Fruit fly (Drosophila melanogaster) whole organism, embryonic: Measurements from ENCODE around the gene fzo.

Source experiments
- Aef1 ChIP-seq: fragments of 200-800 bp; sonication (Bioruptor generic); IDR thresholded peaks from 3 replicates; pipeline ENCODE4 v1.3.6; 2022; ENCODE audit warnings: missing biosample characterization, missing genetic modification characterization
- Asciz ChIP-seq: fragments of 200-800 bp; sonication (Bioruptor generic); optimal IDR thresholded peaks from 2 replicates; lab custom pipeline; 2017; ENCODE audit warnings: missing biosample characterization, mild to moderate bottlenecking, missing genetic modification characterization, missing genetic modification reagents
- B-H1 ChIP-seq: fragments of 200-800 bp; sonication (Bioruptor generic); IDR thresholded peaks from 3 replicates; pipeline ENCODE4 v1.3.6; 2022; ENCODE audit warnings: missing biosample characterization, missing genetic modification characterization
- Bgb ChIP-seq: fragments of 200-800 bp; sonication (Bioruptor generic); IDR thresholded peaks from 2 replicates; pipeline ENCODE4 v1.3.6; 2022; ENCODE audit warnings: missing biosample characterization, missing genetic modification characterization; ENCODE audit not compliant: partially characterized antibody
- C15 ChIP-seq: fragments of 200-800 bp; sonication (Bioruptor generic); IDR thresholded peaks from 3 replicates; pipeline ENCODE4 v1.3.6; 2022; ENCODE audit warnings: missing biosample characterization, missing genetic modification characterization
- CG10979 ChIP-seq: fragments of 200-800 bp; sonication (Bioruptor generic); optimal IDR thresholded peaks from 2 replicates; lab custom pipeline; 2018; ENCODE audit warnings: missing biosample characterization, mild to moderate bottlenecking, missing genetic modification characterization, moderate library complexity
- CG11085 ChIP-seq: fragments of 200-800 bp; sonication (Bioruptor generic); IDR thresholded peaks from 2 replicates; pipeline ENCODE4 v1.3.6; 2022; ENCODE audit warnings: missing biosample characterization, missing genetic modification characterization
- CG11247 ChIP-seq: fragments of 200-800 bp; sonication (Bioruptor generic); IDR thresholded peaks from 2 replicates; pipeline ENCODE4 v1.3.6; 2022; ENCODE audit warnings: missing biosample characterization, missing genetic modification characterization
- CG13296 ChIP-seq: fragments of 200-800 bp; sonication (Bioruptor generic); optimal IDR thresholded peaks from 3 replicates; lab custom pipeline; 2018; ENCODE audit warnings: missing biosample characterization, mild to moderate bottlenecking, missing genetic modification characterization
- CG13894 ChIP-seq: fragments of 200-800 bp; sonication (Bioruptor generic); optimal IDR thresholded peaks from 3 replicates; lab custom pipeline; 2018; ENCODE audit warnings: missing biosample characterization, mild to moderate bottlenecking, missing genetic modification characterization, moderate library complexity
- CG2120 ChIP-seq: fragments of 200-800 bp; sonication (Bioruptor generic); optimal IDR thresholded peaks from 3 replicates; lab custom pipeline; 2016; ENCODE audit warnings: missing biosample characterization, missing genetic modification characterization
- CG2678 ChIP-seq: fragments of 200-800 bp; sonication (Bioruptor generic); optimal IDR thresholded peaks from 3 replicates; lab custom pipeline; 2019; ENCODE audit warnings: missing biosample characterization, mild to moderate bottlenecking, missing genetic modification characterization, moderate library complexity
- CG32532 ChIP-seq: fragments of 200-800 bp; sonication (Bioruptor generic); IDR thresholded peaks from 2 replicates; pipeline ENCODE4 v1.3.6; 2022; ENCODE audit warnings: missing biosample characterization, missing genetic modification characterization
- CG32767 ChIP-seq: fragments of 200-800 bp; sonication (Bioruptor generic); IDR thresholded peaks from 2 replicates; pipeline ENCODE4 v1.3.6; 2022; ENCODE audit warnings: missing biosample characterization, missing genetic modification characterization
- CG34422 ChIP-seq: fragments of 200-800 bp; sonication (Bioruptor generic); IDR thresholded peaks from 3 replicates; pipeline ENCODE4 v1.3.6; 2022; ENCODE audit warnings: missing biosample characterization, missing genetic modification characterization
- CG3847 ChIP-seq: fragments of 200-800 bp; sonication (Bioruptor generic); IDR thresholded peaks from 2 replicates; pipeline ENCODE4 v1.3.6; 2022; ENCODE audit warnings: missing biosample characterization, missing genetic modification characterization
- CG42726 ChIP-seq: fragments of 200-800 bp; sonication (Bioruptor generic); IDR thresholded peaks from 2 replicates; pipeline ENCODE4 v1.3.6; 2022; ENCODE audit warnings: missing biosample characterization, missing genetic modification characterization; ENCODE audit not compliant: partially characterized antibody
- CG6765 ChIP-seq: fragments of 200-800 bp; sonication (Bioruptor generic); optimal IDR thresholded peaks from 3 replicates; lab custom pipeline; 2017; ENCODE audit warnings: missing biosample characterization, mild to moderate bottlenecking, missing genetic modification characterization
- CG7372 ChIP-seq: fragments of 200-800 bp; sonication (Bioruptor generic); IDR thresholded peaks from 2 replicates; pipeline ENCODE4 v1.3.6; 2022; ENCODE audit warnings: missing biosample characterization, missing genetic modification characterization
- CG9932 ChIP-seq: fragments of 200-800 bp; sonication (Bioruptor generic); IDR thresholded peaks from 2 replicates; pipeline ENCODE4 v1.3.6; 2022; ENCODE audit warnings: missing biosample characterization, missing genetic modification characterization
- CTCF ChIP-seq: fragments of 200-800 bp; sonication (Bioruptor generic); optimal IDR thresholded peaks from 2 replicates; lab custom pipeline; 2017; ENCODE audit warnings: missing biosample characterization, mild to moderate bottlenecking, missing genetic modification characterization, moderate library complexity
- Camta ChIP-seq: fragments of 200-800 bp; sonication (Bioruptor generic); optimal IDR thresholded peaks from 2 replicates; lab custom pipeline; 2016; ENCODE audit warnings: missing biosample characterization, missing genetic modification characterization
- CoRest ChIP-seq: fragments of 200-800 bp; sonication (Bioruptor generic); optimal IDR thresholded peaks from 3 replicates; lab custom pipeline; 2018; ENCODE audit warnings: missing biosample characterization, mild to moderate bottlenecking, missing genetic modification characterization, moderate library complexity
- Dll ChIP-seq: fragments of 200-800 bp; sonication (Bioruptor generic); IDR thresholded peaks from 4 replicates; pipeline ENCODE4 v1.3.6; 2022; ENCODE audit warnings: missing biosample characterization, missing genetic modification characterization; ENCODE audit not compliant: partially characterized antibody
- Doc2 ChIP-seq: fragments of 200-800 bp; sonication (Bioruptor generic); IDR thresholded peaks from 2 replicates; pipeline ENCODE4 v1.3.6; 2022; ENCODE audit warnings: missing biosample characterization, missing genetic modification characterization
- Drgx ChIP-seq: fragments of 200-800 bp; sonication (Bioruptor generic); IDR thresholded peaks from 2 replicates; pipeline ENCODE4 v1.3.6; 2022; ENCODE audit warnings: missing biosample characterization, missing genetic modification characterization
- E2f1 ChIP-seq: fragments of 200-800 bp; sonication (Bioruptor generic); IDR thresholded peaks from 2 replicates; pipeline ENCODE4 v1.3.6; 2022; ENCODE audit warnings: missing biosample characterization, missing genetic modification characterization
- Ets65A ChIP-seq: fragments of 200-800 bp; sonication (Bioruptor generic); peaks from one replicate; lab custom pipeline; 2016; ENCODE audit warnings: missing biosample characterization, missing genetic modification characterization
- GATAe ChIP-seq: fragments of 200-800 bp; sonication (Bioruptor generic); conservative IDR thresholded peaks from 2 replicates; pipeline ENCODE4 v1.3.6; 2022; ENCODE audit warnings: missing biosample characterization, missing genetic modification characterization
- HLH3B ChIP-seq: fragments of 200-800 bp; sonication (Bioruptor generic); IDR thresholded peaks from 2 replicates; pipeline ENCODE4 v1.3.6; 2022; ENCODE audit warnings: missing biosample characterization, missing genetic modification characterization
- Hr39 ChIP-seq: fragments of >200 bp; optimal IDR thresholded peaks from 2 replicates; lab custom pipeline; 2017
- Meics ChIP-seq: fragments of 200-800 bp; sonication (Bioruptor generic); optimal IDR thresholded peaks from 2 replicates; lab custom pipeline; 2017; ENCODE audit warnings: missing biosample characterization, mild to moderate bottlenecking, missing genetic modification characterization
- Ptx1 ChIP-seq: fragments of 200-800 bp; sonication (Bioruptor generic); IDR thresholded peaks from 2 replicates; pipeline ENCODE4 v1.3.6; 2022; ENCODE audit warnings: missing biosample characterization, missing genetic modification characterization
- Sin3A ChIP-seq: fragments of >200 bp; optimal IDR thresholded peaks from 2 replicates; lab custom pipeline; 2018
- ase ChIP-seq: fragments of 200-800 bp; sonication (Bioruptor generic); IDR thresholded peaks from 3 replicates; pipeline ENCODE4 v1.3.6; 2022; ENCODE audit warnings: missing biosample characterization, missing genetic modification characterization
- cas ChIP-seq: fragments of 200-800 bp; sonication (Bioruptor generic); IDR thresholded peaks from 2 replicates; pipeline ENCODE4 v1.3.6; 2022; ENCODE audit warnings: missing biosample characterization, missing genetic modification characterization
- caup ChIP-seq: fragments of 200-800 bp; sonication (Bioruptor generic); optimal IDR thresholded peaks from 3 replicates; lab custom pipeline; 2017; ENCODE audit warnings: missing biosample characterization, mild to moderate bottlenecking, missing genetic modification characterization, moderate library complexity; ENCODE audit not compliant: severe bottlenecking
- chinmo ChIP-seq: fragments of 200-800 bp; sonication (Bioruptor generic); IDR thresholded peaks from 4 replicates; pipeline ENCODE4 v1.3.6; 2022; ENCODE audit warnings: missing biosample characterization, missing genetic modification characterization; ENCODE audit not compliant: partially characterized antibody
- dmrt99B ChIP-seq: fragments of 200-800 bp; sonication (Bioruptor generic); optimal IDR thresholded peaks from 2 replicates; lab custom pipeline; 2018; ENCODE audit warnings: missing biosample characterization, mild to moderate bottlenecking, missing genetic modification characterization, moderate library complexity
- fd102C ChIP-seq: fragments of 200-800 bp; sonication (Bioruptor generic); optimal IDR thresholded peaks from 2 replicates; lab custom pipeline; 2018; ENCODE audit warnings: missing biosample characterization, mild to moderate bottlenecking, missing genetic modification characterization, moderate library complexity
- hth ChIP-seq: fragments of >200 bp; optimal IDR thresholded peaks from 2 replicates; lab custom pipeline; 2017; ENCODE audit warnings: inconsistent platforms
- lab ChIP-seq: fragments of 200-800 bp; sonication (Bioruptor generic); optimal IDR thresholded peaks from 3 replicates; lab custom pipeline; 2017; ENCODE audit warnings: missing biosample characterization, missing genetic modification characterization, mild to moderate bottlenecking, moderate library complexity, missing genetic modification reagents
- onecut ChIP-seq: fragments of 200-800 bp; sonication (Bioruptor generic); IDR thresholded peaks from 2 replicates; pipeline ENCODE4 v1.3.6; 2022; ENCODE audit warnings: missing biosample characterization, missing genetic modification characterization
- ro ChIP-seq: fragments of 200-800 bp; sonication (Bioruptor generic); IDR thresholded peaks from 2 replicates; pipeline ENCODE4 v1.3.6; 2022; ENCODE audit warnings: missing biosample characterization, missing genetic modification characterization
- row ChIP-seq: fragments of 200-800 bp; sonication (Bioruptor generic); IDR thresholded peaks from 3 replicates; pipeline ENCODE4 v1.3.6; 2022; ENCODE audit warnings: missing biosample characterization, missing genetic modification characterization
- scrt ChIP-seq: fragments of 200-800 bp; sonication (Bioruptor generic); optimal IDR thresholded peaks from 2 replicates; lab custom pipeline; 2018; ENCODE audit warnings: missing biosample characterization, mild to moderate bottlenecking, missing genetic modification characterization, moderate library complexity
- slbo ChIP-seq: fragments of 200-800 bp; sonication (Bioruptor generic); IDR thresholded peaks from 2 replicates; pipeline ENCODE4 v1.3.6; 2022; ENCODE audit warnings: missing biosample characterization, missing genetic modification characterization
- sna ChIP-seq: fragments of 200-800 bp; sonication (Bioruptor generic); IDR thresholded peaks from 2 replicates; pipeline ENCODE4 v1.3.6; 2022; ENCODE audit warnings: missing biosample characterization, missing genetic modification characterization; ENCODE audit not compliant: partially characterized antibody
- ttk ChIP-seq: fragments of 200-800 bp; sonication (Bioruptor generic); IDR thresholded peaks from 2 replicates; pipeline ENCODE4 v2.1.2; 2022; ENCODE audit warnings: missing biosample characterization, missing genetic modification characterization

The fzo gene

dm6 chr3R:23170335-23170734 is 33.5 kb downstream of the fzo start:
- TF ChIP-seq CG7372 (GFP tag; lab: Robert Waterston, UW) (peak; percentile 90), CG3847 (GFP tag; lab: Robert Waterston, UW) (no peak)

dm6 chr3R:23167507-23168324 is 36.1 kb downstream of the fzo start, which contains the start of gene Irk1:
Irk1 (plus strand) TSS chr3R:23168317.
- TF ChIP-seq CG11085 (GFP tag; lab: Robert Waterston, UW) (peak; percentile 46; the same call in 1 of the 2 replicates), sna (GFP tag; lab: Robert Waterston, UW) (peak; percentile 57; the same call in 1 of the 2 replicates), cas (no peak), ro (GFP tag; lab: Robert Waterston, UW) (no peak), hth (lab: Kevin White, UChicago) (no peak), CG11247 (GFP tag; lab: Robert Waterston, UW) (no peak), onecut (no peak), chinmo (GFP tag; lab: Robert Waterston, UW) (peak; percentile 86; the same call in 2 of the 4 replicates), CG2120 (GFP tag; lab: Kevin White, UChicago) (peak; percentile 35), dmrt99B (peak; percentile 2), CG10979 (tag; lab: Kevin White, UChicago) (no peak), CG9932 (peak; percentile 31; the same call in 1 of the 2 replicates), Bgb (GFP tag; lab: Robert Waterston, UW) (no peak), lab (GFP tag; lab: Kevin White, UChicago) (peak; percentile 54), ttk (GFP tag; lab: Robert Waterston, UW) (no peak), Aef1 (GFP tag; lab: Robert Waterston, UW) (peak; percentile 19; the same call in 1 of the 3 replicates), HLH3B (GFP tag; lab: Robert Waterston, UW) (peak; percentile 32; the same call in 1 of the 2 replicates), CG13296 (GFP tag; lab: Kevin White, UChicago) (no peak), CoRest (no peak), caup (GFP tag; lab: Kevin White, UChicago) (no peak), CG34422 (GFP tag; lab: Robert Waterston, UW) (peak; percentile 23; the same call in 1 of the 3 replicates), Camta (GFP tag; lab: Kevin White, UChicago) (no peak), Ptx1 (GFP tag; lab: Robert Waterston, UW) (peak; percentile 31; the same call in 1 of the 2 replicates), Drgx (GFP tag; lab: Robert Waterston, UW) (peak; percentile 23; the same call in 1 of the 2 replicates), ase (0 out of 3 replicates have a peak, but pooled peaks have one; percentile 25), fd102C (no peak), C15 (GFP tag; lab: Robert Waterston, UW) (no peak), CTCF (GFP tag; lab: Kevin White, UChicago) (peak; percentile 83), Hr39 (lab: Kevin White, UChicago) (no peak), Meics (peak; percentile 26), CG13894 (tag; lab: Kevin White, UChicago) (no peak), slbo (GFP tag; lab: Robert Waterston, UW) (no peak), Sin3A (no peak), Ets65A (GFP tag; lab: Kevin White, UChicago) (peak; percentile 72), Doc2 (GFP tag; lab: Robert Waterston, UW) (no peak), E2f1 (GFP tag; lab: Robert Waterston, UW) (0 out of 2 replicates have a peak, but pooled peaks have one; percentile 44), GATAe (no peak), Dll (no peak), CG42726 (GFP tag; lab: Robert Waterston, UW) (no peak), CG2678 (tag; lab: Kevin White, UChicago) (peak; percentile 23), CG6765 (no peak), scrt (GFP tag; lab: Kevin White, UChicago) (peak; percentile 51), B-H1 (GFP tag; lab: Robert Waterston, UW) (no peak), Asciz (GFP tag; lab: Kevin White, UChicago) (no peak), row (GFP tag; lab: Robert Waterston, UW) (0 out of 3 replicates have a peak, but pooled peaks have one; percentile 31), CG32532 (peak; percentile 57; the same call in 1 of the 2 replicates), CG32767 (no peak)
